Worm (Caenorhabditis elegans) whole organism, L4 larva: ENCODE measurements around the gene Y116A8C.20.
A peak's percentile ranks its signal among the peaks of the same experiment; 100 is the strongest.

ENCODE experiments used
- Y105C5A.15 ChIP-seq: fragments of 200-800 bp; sonication (Bioruptor generic); IDR thresholded peaks from 2 replicates; pipeline ENCODE4 v1.3.6; 2022; ENCODE audit warnings: missing genetic modification characterization, missing compliant biosample characterization
- aha-1 ChIP-seq: fragments of 150-350 bp; peaks from one replicate; lab custom pipeline; 2014; ENCODE audit warnings: missing biosample characterization, missing genetic modification characterization
- ama-1 ChIP-seq: fragments of 150-350 bp; optimal IDR thresholded peaks from 2 replicates; lab custom pipeline; 2014; ENCODE audit warnings: inconsistent platforms, mixed read lengths
- arid-1 ChIP-seq: fragments of 200-800 bp; sonication (Bioruptor generic); conservative IDR thresholded peaks from 2 replicates; pipeline ENCODE4 v1.3.6; 2022; ENCODE audit warnings: missing genetic modification reagents, missing genetic modification characterization, missing compliant biosample characterization
- daf-12 ChIP-seq: fragments of 150-350 bp; optimal IDR thresholded peaks from 2 replicates; lab custom pipeline; 2014; ENCODE audit warnings: missing biosample characterization, missing genetic modification reagents, missing genetic modification characterization
- daf-16 ChIP-seq, 3 experiments: sonication (generic microtip); optimal IDR thresholded peaks; 2 replicates each; lab custom pipeline; 2016 to 2017; ENCODE audit warnings: missing genetic modification characterization in 3 of 3, missing genetic modification reagents in 3 of 3, mild to moderate bottlenecking in 2 of 3, missing compliant biosample characterization in 2 of 3, missing biosample characterization in 1 of 3, moderate library complexity in 1 of 3
- fkh-10 ChIP-seq: fragments of 150-350 bp; optimal IDR thresholded peaks from 2 replicates; lab custom pipeline; 2014; ENCODE audit warnings: missing biosample characterization, missing genetic modification reagents, missing genetic modification characterization
- jun-1 ChIP-seq: fragments of 150-350 bp; optimal IDR thresholded peaks from 2 replicates; lab custom pipeline; 2014; ENCODE audit warnings: missing biosample characterization, missing genetic modification reagents, missing genetic modification characterization
- lsy-2 ChIP-seq, 2 experiments: fragments of 150-350 bp in 1 of 2; sonication (generic microtip) in 1 of 2; optimal IDR thresholded peaks; 2 replicates each; lab custom pipeline; 2014 to 2017; ENCODE audit warnings: missing biosample characterization in 2 of 2, missing genetic modification characterization in 2 of 2
- nhr-77 ChIP-seq: fragments of 150-350 bp; optimal IDR thresholded peaks from 2 replicates; lab custom pipeline; 2014; ENCODE audit warnings: missing biosample characterization, missing genetic modification characterization
- pha-4 ChIP-seq, 2 experiments: fragments of 150-350 bp in 1 of 2; fragments of 200-800 bp in 1 of 2; sonication (Bioruptor generic) in 1 of 2; IDR thresholded peaks in 1 of 2; optimal IDR thresholded peaks in 1 of 2; 2 replicates each; pipeline versions ENCODE4 v1.3.6 to Lab custom; 2014 to 2022; ENCODE audit warnings: missing genetic modification characterization in 2 of 2, missing genetic modification reagents in 2 of 2, missing biosample characterization in 1 of 2, missing compliant biosample characterization in 1 of 2
- skn-1 ChIP-seq: fragments of 150-350 bp; optimal IDR thresholded peaks from 2 replicates; lab custom pipeline; 2014; ENCODE audit warnings: missing biosample characterization, missing genetic modification characterization
- snpc-4 ChIP-seq: fragments of 150-350 bp; optimal IDR thresholded peaks from 2 replicates; lab custom pipeline; 2014; ENCODE audit warnings: missing biosample characterization, missing genetic modification characterization
- unc-62 ChIP-seq, 3 experiments: fragments of 150-350 bp in 1 of 3; sonication (generic microtip); optimal IDR thresholded peaks in 2 of 3; peaks in 1 of 3; 1 replicate in 1 of 3; 2 replicates in 2 of 3; lab custom pipeline; 2014 to 2017; ENCODE audit warnings: missing biosample characterization in 3 of 3, missing genetic modification characterization in 3 of 3, missing genetic modification reagents in 3 of 3, missing genotype in 1 of 3

- TF ChIP-seq fkh-10 (GFP tag; lab: Kevin White, UChicago) (no peak), jun-1 (tag; lab: Kevin White, UChicago) (no peak), lsy-2 (tag; optimal IDR thresholded peaks at IDR 0.05; lab: Kevin White, UChicago) (no peak), pha-4 (GFP tag; IDR thresholded peaks at IDR 0.05; lab: Robert Waterston, UW) (no peak), pha-4 (tag; optimal IDR thresholded peaks at IDR 0.05; lab: Kevin White, UChicago) (no peak), ama-1 (lab: Kevin White, UChicago) (peak; percentile 84), skn-1 (tag; lab: Kevin White, UChicago) (no peak), daf-12 (tag; lab: Kevin White, UChicago) (no peak), snpc-4 (tag; lab: Kevin White, UChicago) (no peak), Y105C5A.15 (GFP tag; lab: Robert Waterston, UW) (no peak), nhr-77 (tag; lab: Kevin White, UChicago) (no peak), arid-1 (GFP tag; lab: Robert Waterston, UW) (peak; percentile 11; the same call in 1 of the 2 replicates), aha-1 (tag; lab: Kevin White, UChicago) (peak; percentile 76), daf-16 (GFP tag; optimal IDR thresholded peaks at IDR 0.05; lab: Kevin White, UChicago) (no peak), daf-16 (tag; optimal IDR thresholded peaks at IDR 0.05; lab: Kevin White, UChicago) (peak; percentile 27), unc-62 (GFP tag; optimal IDR thresholded peaks at IDR 0.05 in 1 of 2; lab: Kevin White, UChicago) (no peak), unc-62 (tag; optimal IDR thresholded peaks at IDR 0.05; lab: Kevin White, UChicago) (no peak)
These were observed 48.1 kb downstream of the Y116A8C.20 start, which contains the start of gene Y116A8C.43 for ce11 chrIV:17088849-17089248.
